Fruit fly (Drosophila melanogaster) whole organism, adult: ENCODE results near the gene CG15599.

Experiments
- CG11617 ChIP-seq: fragments of 200-800 bp; sonication (Bioruptor generic); optimal IDR thresholded peaks from 2 replicates; lab custom pipeline; 2017; ENCODE audit warnings: mild to moderate bottlenecking, missing biosample characterization, missing genetic modification reagents, missing genetic modification characterization
- CG12768 ChIP-seq: fragments of 200-800 bp; sonication (Bioruptor generic); optimal IDR thresholded peaks from 2 replicates; lab custom pipeline; 2017; ENCODE audit warnings: missing biosample characterization, missing genetic modification characterization, mild to moderate bottlenecking, moderate library complexity, missing genetic modification reagents
- CG14711 ChIP-seq: fragments of 200-800 bp; sonication (Bioruptor generic); optimal IDR thresholded peaks from 2 replicates; lab custom pipeline; 2018; ENCODE audit warnings: missing biosample characterization, mild to moderate bottlenecking, missing genetic modification characterization, moderate library complexity
- CG1620 ChIP-seq: fragments of 200-800 bp; sonication (Bioruptor generic); optimal IDR thresholded peaks from 2 replicates; lab custom pipeline; 2016; ENCODE audit warnings: missing biosample characterization, missing genetic modification characterization
- CG33017 ChIP-seq: fragments of 200-800 bp; sonication (Bioruptor generic); optimal IDR thresholded peaks from 2 replicates; lab custom pipeline; 2018; ENCODE audit warnings: missing biosample characterization, mild to moderate bottlenecking, missing genetic modification characterization, moderate library complexity
- CG7045 ChIP-seq: fragments of 200-800 bp; sonication (Bioruptor generic); optimal IDR thresholded peaks from 2 replicates; lab custom pipeline; 2017; ENCODE audit warnings: missing biosample characterization, mild to moderate bottlenecking, missing genetic modification characterization
- CG7101 ChIP-seq: fragments of 200-800 bp; sonication (Bioruptor generic); optimal IDR thresholded peaks from 2 replicates; lab custom pipeline; 2018; ENCODE audit warnings: missing biosample characterization, mild to moderate bottlenecking, missing genetic modification characterization, moderate library complexity
- Clk ChIP-seq: fragments of 200-800 bp; sonication (Bioruptor generic); optimal IDR thresholded peaks from 2 replicates; lab custom pipeline; 2017; ENCODE audit warnings: missing biosample characterization, missing genetic modification characterization
- Hr96 ChIP-seq: fragments of 200-800 bp; sonication (Bioruptor generic); optimal IDR thresholded peaks from 2 replicates; lab custom pipeline; 2016; ENCODE audit warnings: missing biosample characterization, missing genetic modification characterization
- Mnt ChIP-seq: fragments of 200-800 bp; sonication (Bioruptor generic); optimal IDR thresholded peaks from 2 replicates; lab custom pipeline; 2016; ENCODE audit warnings: missing biosample characterization, mild to moderate bottlenecking, missing genetic modification characterization
- cnc ChIP-seq, 2 experiments: fragments of >200 bp; optimal IDR thresholded peaks; 2 replicates each; lab custom pipeline; 2017
- pad ChIP-seq: fragments of 200-800 bp; sonication (Bioruptor generic); optimal IDR thresholded peaks from 3 replicates; lab custom pipeline; 2017; ENCODE audit warnings: missing biosample characterization, missing genetic modification characterization, mild to moderate bottlenecking, moderate library complexity, missing genetic modification reagents
- tj ChIP-seq: fragments of 200-800 bp; sonication (Bioruptor generic); optimal IDR thresholded peaks from 3 replicates; lab custom pipeline; 2017; ENCODE audit warnings: missing biosample characterization, mild to moderate bottlenecking, missing genetic modification characterization, moderate library complexity
- toe ChIP-seq: fragments of 200-800 bp; sonication (Bioruptor generic); optimal IDR thresholded peaks from 2 replicates; lab custom pipeline; 2016; ENCODE audit warnings: missing biosample characterization, missing genetic modification characterization

DNA sequence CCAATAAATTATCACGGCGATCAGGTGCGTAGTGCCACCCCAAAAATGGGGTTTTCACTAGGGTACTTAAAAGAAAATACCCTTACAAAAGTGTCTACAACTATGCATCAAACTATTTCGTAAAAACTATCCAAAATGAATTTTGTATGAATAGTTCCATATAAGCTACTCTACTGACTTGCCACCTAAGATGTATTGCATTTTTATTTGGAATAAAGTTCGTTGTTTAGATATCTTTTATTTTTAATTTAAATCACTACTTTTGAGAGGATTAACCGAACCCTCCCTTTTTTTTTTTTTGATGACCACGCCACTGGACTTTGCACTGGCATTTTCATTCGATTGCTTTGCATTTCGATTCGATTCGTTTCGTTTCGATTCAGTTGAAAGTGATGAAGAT, 39.1 kb downstream of the CG15599 start:
- TF ChIP-seq CG1620 (GFP tag; lab: Kevin White, UChicago) (no peak), Mnt (GFP tag; lab: Kevin White, UChicago) (no peak), Hr96 (GFP tag; lab: Kevin White, UChicago) (no peak), cnc (optimal IDR thresholded peaks at IDR 0.05; lab: Kevin White, UChicago) (no peak), toe (no peak), Clk (GFP tag; lab: Kevin White, UChicago) (no peak), CG14711 (no peak), CG12768 (GFP tag; lab: Kevin White, UChicago) (no peak), CG33017 (tag; lab: Kevin White, UChicago) (no peak), CG7045 (no peak), CG7101 (tag; lab: Kevin White, UChicago) (no peak), pad (GFP tag; lab: Kevin White, UChicago) (no peak), CG11617 (GFP tag; lab: Kevin White, UChicago) (no peak), tj (no peak)
